Worm (Caenorhabditis elegans) whole organism, young adult: Measurements from ENCODE around the gene oac-29.

ENCODE experiments used
- Y67H2A.10 ChIP-seq: fragments of 200-800 bp; sonication (Bioruptor generic); conservative IDR thresholded peaks from 2 replicates; pipeline ENCODE4 v1.3.6; 2022; ENCODE audit warnings: missing genetic modification reagents, missing genetic modification characterization, missing compliant biosample characterization
- dpl-1 ChIP-seq: fragments of 150-350 bp; optimal IDR thresholded peaks from 2 replicates; lab custom pipeline; 2014; ENCODE audit warnings: missing biosample characterization, missing genetic modification reagents, missing genetic modification characterization
- nfya-1 ChIP-seq: sonication (generic microtip); optimal IDR thresholded peaks from 2 replicates; lab custom pipeline; 2017; ENCODE audit warnings: antibody characterized with exemption, missing compliant biosample characterization, missing genetic modification characterization, borderline replicate concordance; ENCODE audit not compliant: insufficient read depth
- pbrm-1 ChIP-seq: fragments of 200-800 bp; sonication (Bioruptor generic); IDR thresholded peaks from 2 replicates; pipeline ENCODE4 v1.3.6; 2022; ENCODE audit warnings: missing genetic modification reagents, missing genetic modification characterization, missing compliant biosample characterization
- pha-4 ChIP-seq: fragments of 150-350 bp; sonication (generic microtip); optimal IDR thresholded peaks from 2 replicates; lab custom pipeline; 2014; ENCODE audit warnings: missing biosample characterization, missing genetic modification reagents, missing genetic modification characterization

- TF ChIP-seq nfya-1 (tag; lab: Kevin White, UChicago) (no peak), Y67H2A.10 (no peak), pbrm-1 (GFP tag; lab: Robert Waterston, UW) (no peak), dpl-1 (GFP tag; lab: Kevin White, UChicago) (no peak), pha-4 (tag; lab: Kevin White, UChicago) (no peak)
Measured at ce11 chrV:8661241-8661954, 25.9 kb upstream of the oac-29 start.
